Fruit fly (Drosophila melanogaster) whole organism, pupa: ENCODE data around the gene Trpgamma.

Source experiments
- CG10348 ChIP-seq: fragments of 200-800 bp; sonication (Bioruptor generic); IDR thresholded peaks from 2 replicates; pipeline ENCODE4 v1.3.6; 2022; ENCODE audit warnings: missing biosample characterization, missing genetic modification characterization
- CG13204 ChIP-seq: fragments of 200-800 bp; sonication (Bioruptor generic); optimal IDR thresholded peaks from 2 replicates; lab custom pipeline; 2018; ENCODE audit warnings: missing biosample characterization, mild to moderate bottlenecking, missing genetic modification characterization, moderate library complexity
- CG14655 ChIP-seq: fragments of 200-800 bp; sonication (Bioruptor generic); optimal IDR thresholded peaks from 3 replicates; lab custom pipeline; 2017; ENCODE audit warnings: mild to moderate bottlenecking, missing biosample characterization, missing genetic modification reagents, missing genetic modification characterization
- CG15710 ChIP-seq: fragments of 200-800 bp; sonication (Bioruptor generic); optimal IDR thresholded peaks from 2 replicates; lab custom pipeline; 2018; ENCODE audit warnings: missing biosample characterization, mild to moderate bottlenecking, missing genetic modification characterization, moderate library complexity
- CG4496 ChIP-seq: fragments of 200-800 bp; sonication (Bioruptor generic); IDR thresholded peaks from 3 replicates; pipeline ENCODE4 v1.3.6; 2022; ENCODE audit warnings: missing biosample characterization, missing genetic modification characterization
- D1 ChIP-seq: fragments of 200-800 bp; sonication (Bioruptor generic); optimal IDR thresholded peaks from 2 replicates; lab custom pipeline; 2018; ENCODE audit warnings: missing biosample characterization, mild to moderate bottlenecking, missing genetic modification characterization, moderate library complexity
- EcR ChIP-seq: fragments of 200-800 bp; sonication (Bioruptor generic); optimal IDR thresholded peaks from 3 replicates; lab custom pipeline; 2019; ENCODE audit warnings: missing biosample characterization, missing genetic modification characterization, mild to moderate bottlenecking, moderate library complexity, missing genetic modification reagents
- Pif1A ChIP-seq: fragments of 200-800 bp; sonication (Bioruptor generic); optimal IDR thresholded peaks from 3 replicates; lab custom pipeline; 2016; ENCODE audit warnings: missing biosample characterization, missing genetic modification characterization
- fd96Ca ChIP-seq: fragments of 200-800 bp; sonication (Bioruptor generic); IDR thresholded peaks from 3 replicates; pipeline ENCODE4 v1.3.6; 2022; ENCODE audit warnings: missing biosample characterization, missing genetic modification characterization
- gl ChIP-seq: fragments of 200-800 bp; sonication (Bioruptor generic); optimal IDR thresholded peaks from 2 replicates; lab custom pipeline; 2018; ENCODE audit warnings: missing biosample characterization, mild to moderate bottlenecking, missing genetic modification characterization
- rn ChIP-seq: fragments of 200-800 bp; sonication (Bioruptor generic); IDR thresholded peaks from 2 replicates; pipeline ENCODE4 v1.3.6; 2022; ENCODE audit warnings: missing biosample characterization, missing genetic modification characterization

DNA sequence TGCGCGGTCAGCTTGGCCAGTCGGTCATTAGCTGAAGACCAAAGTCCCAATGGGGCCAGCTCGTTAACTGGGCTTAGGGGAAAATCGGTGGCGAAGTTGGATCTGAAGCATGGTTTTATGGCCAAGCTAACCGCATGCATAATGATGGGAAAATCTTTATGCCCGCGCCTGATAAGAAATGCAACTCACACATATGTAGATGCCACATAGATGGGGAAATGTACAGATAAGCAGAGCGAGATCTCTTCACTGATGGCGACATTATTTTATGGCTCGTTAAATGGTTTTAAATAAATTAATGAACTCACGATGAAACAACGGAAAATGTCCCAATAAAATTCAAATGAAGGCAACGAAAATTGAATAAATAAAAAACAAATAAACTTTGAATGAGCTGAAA is 35.4 kb upstream of the Trpgamma start:
- TF ChIP-seq CG15710 (tag; lab: Kevin White, UChicago), result no peak
- no peak for TF ChIP-seq rn
- no peak for TF ChIP-seq CG13204 (GFP tag; lab: Kevin White, UChicago)
- TF ChIP-seq D1 (tag; lab: Kevin White, UChicago), result no peak
- TF ChIP-seq gl (tag; lab: Kevin White, UChicago), result no peak
- TF ChIP-seq Pif1A (GFP tag; lab: Kevin White, UChicago), result no peak
- TF ChIP-seq CG4496, result no peak
- no peak for TF ChIP-seq fd96Ca (GFP tag; lab: Robert Waterston, UW)
- TF ChIP-seq CG14655 (GFP tag; lab: Kevin White, UChicago), result no peak
- no peak for TF ChIP-seq EcR
- TF ChIP-seq CG10348, result no peak
